Worm (Caenorhabditis elegans) whole organism, young adult: ENCODE results near the gene vps-15.

Experiments
- bed-1 ChIP-seq: fragments of 200-800 bp; sonication (Bioruptor generic); IDR thresholded peaks from 2 replicates; pipeline ENCODE4 v1.3.6; 2022; ENCODE audit warnings: missing genetic modification reagents, missing genetic modification characterization, missing compliant biosample characterization
- hsf-1 ChIP-seq: fragments of 200-800 bp; sonication (Bioruptor generic); IDR thresholded peaks from 2 replicates; pipeline ENCODE4 v1.3.6; 2022; ENCODE audit warnings: missing genetic modification reagents, missing genetic modification characterization, missing compliant biosample characterization
- madf-6 ChIP-seq: fragments of 200-800 bp; sonication (Bioruptor generic); IDR thresholded peaks from 2 replicates; pipeline ENCODE4 v1.3.6; 2022; ENCODE audit warnings: missing genetic modification reagents, missing genetic modification characterization, missing compliant biosample characterization
- nfyb-1 ChIP-seq: fragments of 200-800 bp; sonication (Bioruptor generic); IDR thresholded peaks from 2 replicates; pipeline ENCODE4 v1.3.6; 2022; ENCODE audit warnings: missing genetic modification reagents, missing genetic modification characterization, missing compliant biosample characterization
- snpc-4 ChIP-seq, 5 experiments: fragments of 150-350 bp in 1 of 5; sonication (generic microtip) in 4 of 5; optimal IDR thresholded peaks; 2 replicates each; lab custom pipeline; 2014 to 2018; ENCODE audit warnings: missing genetic modification characterization in 5 of 5, missing biosample characterization in 3 of 5, antibody characterized with exemption in 2 of 5, mild to moderate bottlenecking in 2 of 5, missing compliant biosample characterization in 2 of 5, missing genotype in 2 of 5, moderate library complexity in 2 of 5, missing genetic modification reagents in 1 of 5
- tbp1 ChIP-seq: fragments of 200-800 bp; sonication (Bioruptor generic); optimal IDR thresholded peaks from 2 replicates; lab custom pipeline; 2018; ENCODE audit warnings: mild to moderate bottlenecking, missing genetic modification characterization, missing compliant biosample characterization
- unc-62 ChIP-seq: fragments of 150-350 bp; optimal IDR thresholded peaks from 2 replicates; lab custom pipeline; 2014; ENCODE audit warnings: missing biosample characterization, missing genetic modification reagents, missing genetic modification characterization
- ztf-25 ChIP-seq: fragments of 200-800 bp; sonication (Bioruptor generic); IDR thresholded peaks from 2 replicates; pipeline ENCODE4 v1.3.6; 2022; ENCODE audit warnings: missing genetic modification reagents, missing genetic modification characterization, missing compliant biosample characterization

ce11 chrII:11922757-11923538, 7.3 kb upstream of the vps-15 start:
- no peak for TF ChIP-seq snpc-4 (GFP tag; optimal IDR thresholded peaks at IDR 0.05; lab: Kevin White, UChicago)
- TF ChIP-seq snpc-4 (tag; optimal IDR thresholded peaks at IDR 0.05; lab: Kevin White, UChicago), result no peak
- TF ChIP-seq unc-62 (GFP tag; lab: Kevin White, UChicago), result no peak
- no peak for TF ChIP-seq hsf-1 (GFP tag; lab: Robert Waterston, UW)
- TF ChIP-seq bed-1, result no peak
- no peak for TF ChIP-seq tbp1 (GFP tag; lab: Kevin White, UChicago)
- TF ChIP-seq ztf-25, result no peak
- no peak for TF ChIP-seq madf-6 (GFP tag; lab: Robert Waterston, UW)
- TF ChIP-seq nfyb-1 (GFP tag; lab: Robert Waterston, UW), result no peak
